Fruit fly (Drosophila melanogaster): ENCODE measurements around the gene Iru.

Gene Iru

DNA sequence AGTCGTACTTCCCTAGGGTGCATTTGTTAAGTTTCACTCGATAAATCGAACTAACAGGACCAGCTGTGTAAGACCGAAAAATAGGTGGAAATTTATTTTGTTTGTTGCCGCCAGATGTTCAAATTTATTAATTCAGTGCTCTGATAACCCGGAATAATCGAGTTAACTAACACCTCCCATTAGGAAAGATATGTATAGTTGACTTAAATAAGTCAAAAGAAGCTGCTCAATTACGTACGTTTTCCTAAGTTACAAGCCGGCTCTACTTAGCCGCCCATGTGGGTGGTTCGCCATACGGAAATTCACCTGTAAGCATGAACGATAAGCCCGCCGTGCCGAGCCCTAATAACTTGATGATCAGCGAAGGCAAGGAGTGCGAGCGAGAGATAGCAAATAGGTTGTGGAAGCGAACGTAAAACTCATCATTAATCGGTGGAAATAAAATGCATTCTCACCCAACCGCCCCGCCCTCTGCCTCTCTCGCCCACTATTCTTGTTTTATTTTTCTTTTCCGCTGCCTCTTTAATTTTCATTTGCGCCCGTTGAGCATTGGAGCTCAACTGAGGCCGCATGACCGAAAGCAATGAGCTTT, 47.7 kb downstream of the Iru start:
- no peak for TF ChIP-seq CG17801 (GFP tag; optimal IDR thresholded peaks at IDR 0.05; ENCODE audit: partially characterized antibody)

dm6 chr3R:9054442-9055118, 48.3 kb downstream of the Iru start:
- TF ChIP-seq CG17801 (GFP tag; optimal IDR thresholded peaks at IDR 0.05; ENCODE audit: partially characterized antibody) = peak; percentile 25

DNA sequence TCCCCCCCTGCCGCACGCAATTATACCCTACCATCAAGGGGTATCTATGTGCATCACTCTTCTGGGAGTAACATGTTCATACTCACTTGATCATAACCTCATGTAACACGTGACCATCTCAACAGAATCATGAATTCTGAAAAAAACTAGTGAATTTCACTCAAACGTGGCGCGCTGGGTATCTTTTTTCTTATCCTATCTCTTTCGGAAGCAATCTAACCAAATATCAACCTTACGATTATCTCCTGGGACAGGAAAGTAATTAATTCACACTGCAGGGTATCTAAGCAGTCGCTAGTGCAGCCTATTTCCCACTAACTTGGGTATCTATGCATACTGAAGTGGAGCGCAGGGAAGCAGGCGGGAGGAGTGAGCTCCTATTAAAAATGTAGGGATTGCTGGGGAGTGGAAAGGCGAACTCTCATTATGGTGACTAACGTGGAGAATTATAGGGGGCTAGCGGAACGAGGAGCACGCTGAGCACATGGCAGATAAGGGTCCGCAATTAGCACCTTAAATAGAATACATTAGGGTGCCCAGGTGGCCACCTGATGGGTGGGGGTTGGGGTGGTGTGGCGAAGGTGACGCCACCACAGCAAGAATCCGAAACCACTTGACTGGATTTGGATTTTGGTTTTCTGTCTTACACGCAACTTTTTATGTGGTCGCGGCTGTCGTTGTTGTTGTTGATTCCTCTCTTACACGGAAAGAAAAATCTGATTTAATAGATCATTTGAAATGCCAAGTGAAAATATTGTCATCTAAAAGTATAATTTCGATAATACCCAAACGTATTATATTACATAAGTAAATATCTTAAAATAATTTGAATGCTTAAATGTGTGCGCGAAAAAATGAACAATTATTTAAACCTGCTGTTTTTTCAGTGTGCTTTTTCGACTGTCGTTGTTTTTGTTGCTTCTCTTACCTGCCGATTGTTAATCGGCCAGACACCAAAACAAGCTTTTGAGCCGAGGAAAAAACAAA, 49.2 kb downstream of the Iru start:
- TF ChIP-seq CG17801 (GFP tag; optimal IDR thresholded peaks at IDR 0.05; ENCODE audit: partially characterized antibody) = peak; percentile 94

DNA sequence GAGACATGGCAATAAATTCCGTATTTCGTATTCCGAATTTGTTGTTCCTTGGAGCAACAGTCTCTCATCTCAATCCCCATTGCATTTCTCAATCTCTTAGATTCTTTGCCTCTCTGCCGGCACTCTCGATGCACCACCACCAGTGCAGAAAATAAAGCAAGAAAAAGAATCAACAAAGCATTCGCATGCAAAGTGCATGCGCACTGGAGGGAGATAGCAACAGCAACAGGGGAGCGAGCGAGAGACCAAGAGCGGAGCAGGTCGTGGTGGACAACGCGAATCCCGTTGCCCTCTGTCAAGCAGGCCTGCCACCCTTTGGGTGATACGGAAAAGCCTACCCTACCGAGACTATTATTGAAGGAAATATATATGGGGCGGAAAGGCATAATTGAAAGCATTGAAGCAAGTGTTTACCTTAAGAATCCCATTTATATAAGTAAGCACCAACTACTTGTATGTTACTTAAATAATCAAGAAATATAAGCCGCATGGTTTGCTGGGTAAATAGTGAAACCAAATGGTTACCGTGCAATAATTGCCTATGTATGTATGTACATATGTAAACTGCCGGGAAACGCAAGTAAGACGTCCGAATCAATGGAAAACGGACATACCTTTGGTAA, 50.3 kb downstream of the Iru start:
- no peak for TF ChIP-seq CG17801 (GFP tag; optimal IDR thresholded peaks at IDR 0.05; ENCODE audit: partially characterized antibody)

DNA sequence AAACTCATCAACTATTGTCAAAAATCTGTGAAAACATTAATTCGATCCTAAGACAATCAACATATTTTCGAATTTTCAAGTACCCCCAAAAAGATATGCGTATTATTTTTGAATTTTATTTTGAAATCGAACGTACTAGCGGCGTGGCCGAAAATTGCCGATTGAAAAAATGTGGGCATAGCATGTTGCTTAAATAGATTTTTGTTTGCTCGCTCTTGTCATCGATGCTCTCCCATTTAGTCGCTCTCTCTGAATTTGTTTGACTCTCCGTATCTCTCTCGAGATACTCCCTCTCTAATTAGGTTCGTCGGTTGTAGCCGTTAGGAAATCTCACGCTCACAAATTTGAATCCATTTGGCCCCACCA, 50.8 kb downstream of the Iru start:
- no peak for TF ChIP-seq CG17801 (GFP tag; optimal IDR thresholded peaks at IDR 0.05; ENCODE audit: partially characterized antibody)

All from ovary, adult (tissue).